Worm (Caenorhabditis elegans) whole organism, late embryonic: ENCODE measurements around the gene unc-27.

Experiments used
- ceh-6 ChIP-seq: fragments of 200-800 bp; sonication (Bioruptor generic); optimal IDR thresholded peaks from 2 replicates; lab custom pipeline; 2018; ENCODE audit warnings: mild to moderate bottlenecking, missing genetic modification characterization, missing compliant biosample characterization
- elt-2 ChIP-seq: sonication (generic microtip); optimal IDR thresholded peaks from 2 replicates; lab custom pipeline; 2016; ENCODE audit warnings: missing genetic modification reagents, missing genetic modification characterization, missing compliant biosample characterization
- lin-11 ChIP-seq: fragments of 200-800 bp; sonication (Bioruptor generic); optimal IDR thresholded peaks from 2 replicates; lab custom pipeline; 2018; ENCODE audit warnings: mild to moderate bottlenecking, missing genetic modification characterization, missing compliant biosample characterization
- madf-2 ChIP-seq: sonication (generic microtip); optimal IDR thresholded peaks from 2 replicates; lab custom pipeline; 2017; ENCODE audit warnings: missing genetic modification characterization, missing compliant biosample characterization
- pha-4 ChIP-seq: fragments of 150-350 bp; optimal IDR thresholded peaks from 2 replicates; lab custom pipeline; 2018; ENCODE audit warnings: missing biosample characterization, missing genetic modification reagents, missing genetic modification characterization
- sdc-2 ChIP-seq: sonication (generic microtip); optimal IDR thresholded peaks from 2 replicates; lab custom pipeline; 2016; ENCODE audit warnings: missing genotype, missing genetic modification characterization, missing compliant biosample characterization
- tbx-2 ChIP-seq: sonication (generic microtip); optimal IDR thresholded peaks from 2 replicates; lab custom pipeline; 2016; ENCODE audit warnings: missing genetic modification characterization, missing compliant biosample characterization
- unc-42 ChIP-seq: sonication (generic microtip); optimal IDR thresholded peaks from 2 replicates; lab custom pipeline; 2016; ENCODE audit warnings: missing genotype, missing genetic modification characterization, missing compliant biosample characterization

DNA sequence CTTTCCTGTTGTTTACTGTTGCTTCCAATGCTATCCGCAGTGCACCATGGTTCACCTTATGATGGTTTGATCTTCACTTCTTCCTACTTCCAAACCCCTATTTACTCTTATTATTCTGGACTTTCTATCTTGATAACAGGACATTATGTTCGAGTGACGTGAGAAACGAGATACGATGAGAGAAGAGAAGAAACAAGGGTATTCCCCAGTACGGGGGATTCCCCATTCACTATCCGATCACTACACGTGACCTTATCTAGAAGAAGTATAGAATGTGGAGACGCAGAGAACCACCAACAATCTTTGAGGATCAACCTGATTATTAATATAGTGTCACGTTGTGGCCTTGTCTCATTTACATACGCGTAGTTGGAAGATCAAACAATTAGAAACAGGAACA lies 36.7 kb upstream of the unc-27 start:
- peak; percentile 47 for TF ChIP-seq elt-2
- no peak for TF ChIP-seq ceh-6 (GFP tag; lab: Kevin White, UChicago)
- TF ChIP-seq lin-11 (tag; lab: Kevin White, UChicago), result no peak
- no peak for TF ChIP-seq madf-2 (tag; lab: Kevin White, UChicago)
- no peak for TF ChIP-seq unc-42 (tag; lab: Kevin White, UChicago)
- TF ChIP-seq pha-4 (tag; lab: Kevin White, UChicago), result no peak
- TF ChIP-seq sdc-2, result no peak
- no peak for TF ChIP-seq tbx-2 (tag; lab: Kevin White, UChicago)
